Worm (Caenorhabditis elegans) whole organism, young adult: ENCODE results near the gene col-172.

Experiments used
- T26A5.8 ChIP-seq: sonication (generic microtip); optimal IDR thresholded peaks from 2 replicates; lab custom pipeline; 2016; ENCODE audit warnings: missing genetic modification characterization, missing compliant biosample characterization
- Y53F4B.3 ChIP-seq: fragments of 200-800 bp; sonication (Bioruptor generic); IDR thresholded peaks from 2 replicates; pipeline ENCODE4 v1.3.6; 2022; ENCODE audit warnings: missing genetic modification reagents, missing genetic modification characterization, missing compliant biosample characterization
- Y53G8AR.9 ChIP-seq: fragments of 200-800 bp; sonication (Bioruptor generic); conservative IDR thresholded peaks from 2 replicates; pipeline ENCODE4 v1.3.6; 2022; ENCODE audit warnings: missing genetic modification reagents, missing genetic modification characterization, missing compliant biosample characterization
- chd-7 ChIP-seq: sonication (generic microtip); optimal IDR thresholded peaks from 2 replicates; lab custom pipeline; 2016; ENCODE audit warnings: mild to moderate bottlenecking, missing genetic modification characterization, moderate library complexity, missing compliant biosample characterization
- hsf-1 ChIP-seq: fragments of 200-800 bp; sonication (Bioruptor generic); IDR thresholded peaks from 2 replicates; pipeline ENCODE4 v1.3.6; 2022; ENCODE audit warnings: missing genetic modification reagents, missing genetic modification characterization, missing compliant biosample characterization
- let-526 ChIP-seq: fragments of 200-800 bp; sonication (Bioruptor generic); IDR thresholded peaks from 2 replicates; pipeline ENCODE4 v1.3.6; 2022; ENCODE audit warnings: missing genetic modification reagents, missing genetic modification characterization, missing compliant biosample characterization
- pha-4 ChIP-seq: fragments of 150-350 bp; sonication (generic microtip); optimal IDR thresholded peaks from 2 replicates; lab custom pipeline; 2014; ENCODE audit warnings: missing biosample characterization, missing genetic modification reagents, missing genetic modification characterization
- snpc-1.1 ChIP-seq: sonication (generic microtip); optimal IDR thresholded peaks from 2 replicates; lab custom pipeline; 2017; ENCODE audit warnings: missing genetic modification characterization, mild to moderate bottlenecking, missing compliant biosample characterization, antibody characterized with exemption, moderate library complexity, missing genotype, missing genetic modification reagents; ENCODE audit not compliant: insufficient read depth
- zfh-2 ChIP-seq: fragments of 200-800 bp; sonication (Bioruptor generic); conservative IDR thresholded peaks from 2 replicates; pipeline ENCODE4 v1.3.6; 2022; ENCODE audit warnings: missing genetic modification reagents, missing genetic modification characterization, missing compliant biosample characterization

- TF ChIP-seq snpc-1.1 (tag; lab: Kevin White, UChicago) (no peak), pha-4 (tag; lab: Kevin White, UChicago) (no peak), T26A5.8 (no peak), chd-7 (tag; lab: Kevin White, UChicago) (no peak), let-526 (no peak), zfh-2 (GFP tag; lab: Robert Waterston, UW) (no peak), Y53G8AR.9 (GFP tag; lab: Robert Waterston, UW) (no peak), Y53F4B.3 (GFP tag; lab: Robert Waterston, UW) (no peak), hsf-1 (GFP tag; lab: Robert Waterston, UW) (no peak)
Measured at ce11 chrX:6638985-6639573, 33.5 kb upstream of the col-172 start.
